Fruit fly (Drosophila melanogaster): ENCODE results near the gene CG15525.
A peak's percentile ranks its signal among the peaks of the same experiment; 100 is the strongest.

The CG15525 gene

DNA sequence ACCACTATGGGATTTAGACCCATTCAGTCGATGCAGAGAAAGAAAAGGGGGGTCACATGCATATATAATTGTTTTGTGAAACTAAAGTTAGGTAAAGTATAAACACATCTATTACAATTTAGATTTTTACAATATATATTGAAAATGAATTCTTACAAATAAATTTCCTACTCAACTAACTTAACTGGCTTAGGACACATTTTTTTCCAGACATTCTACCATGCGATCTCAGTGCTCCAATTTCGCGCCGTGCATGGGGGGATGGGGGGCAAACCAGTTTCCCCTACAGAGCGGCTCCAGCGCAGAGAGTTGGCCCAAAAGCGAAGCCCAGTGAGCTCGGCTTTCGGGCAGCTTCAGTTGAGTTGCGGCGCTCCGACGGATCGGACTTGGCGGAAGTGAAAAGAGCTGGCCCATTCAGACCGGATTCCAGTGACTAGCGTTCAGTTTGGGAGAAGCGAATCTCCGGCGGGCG lies 14.4 kb downstream of the CG15525 start, which contains the start of gene CG7896 (continued):
- TF ChIP-seq disco-r (GFP tag; optimal IDR thresholded peaks at IDR 0.05) = no peak
- TF ChIP-seq gsb-n (tag; optimal IDR thresholded peaks at IDR 0.05) = peak; percentile 12
- TF ChIP-seq CG10209 (GFP tag; optimal IDR thresholded peaks at IDR 0.05) = peak; percentile 64
- peak; percentile 33; the same call in 1 of the 3 replicates for TF ChIP-seq CG2889 (GFP tag; IDR thresholded peaks at IDR 0.05)
- TF ChIP-seq Hey (tag; optimal IDR thresholded peaks at IDR 0.05) = no peak
- TF ChIP-seq gro (GFP tag; optimal IDR thresholded peaks at IDR 0.05) = no peak
- no peak for TF ChIP-seq Lpt (GFP tag; optimal IDR thresholded peaks at IDR 0.05)
- peak; percentile 69 for TF ChIP-seq esg (GFP tag; conservative IDR thresholded peaks at IDR 0.05)
- TF ChIP-seq CG12659 (GFP tag; optimal IDR thresholded peaks at IDR 0.05) = peak; percentile 61
- TF ChIP-seq en (GFP tag; optimal IDR thresholded peaks at IDR 0.05) = no peak
- TF ChIP-seq Opbp (GFP tag; IDR thresholded peaks at IDR 0.05; ENCODE audit: partially characterized antibody) = no peak; the same call in 2 of the 3 replicates
- TF ChIP-seq h (optimal IDR thresholded peaks at IDR 0.05) = no peak
- TF ChIP-seq Ptx1 (GFP tag; IDR thresholded peaks at IDR 0.05) = peak; percentile 88
- TF ChIP-seq lmd (GFP tag; IDR thresholded peaks at IDR 0.05) = peak; percentile 87
- peak; percentile 39 for TF ChIP-seq ewg (GFP tag; optimal IDR thresholded peaks at IDR 0.05)
- TF ChIP-seq wor (GFP tag; IDR thresholded peaks at IDR 0.05) = peak; percentile 75
- TF ChIP-seq sim (GFP tag; IDR thresholded peaks at IDR 0.05) = no peak
- peak; percentile 64 for TF ChIP-seq CG4404 (GFP tag; IDR thresholded peaks at IDR 0.05)
- 0 out of 2 replicates have a peak, but pooled peaks have one; percentile 5 for TF ChIP-seq CG10321 (GFP tag; IDR thresholded peaks at IDR 0.05)
- TF ChIP-seq Asciz (GFP tag; optimal IDR thresholded peaks at IDR 0.05) = peak; percentile 4
- peak; percentile 90 for TF ChIP-seq vvl (GFP tag; IDR thresholded peaks at IDR 0.05)
- TF ChIP-seq CG4820 (GFP tag; optimal IDR thresholded peaks at IDR 0.05) = peak; percentile 52
- TF ChIP-seq CG1024 (GFP tag; IDR thresholded peaks at IDR 0.05) = no peak
- TF ChIP-seq sens (GFP tag) = peak; percentile 72
- TF ChIP-seq CG3407 (GFP tag; optimal IDR thresholded peaks at IDR 0.05) = peak; percentile 37
- TF ChIP-seq stc (GFP tag; IDR thresholded peaks at IDR 0.05) = peak; percentile 80
- peak; percentile 63 for TF ChIP-seq CG1602 (GFP tag; optimal IDR thresholded peaks at IDR 0.05)
- peak; percentile 58 for TF ChIP-seq unpg (GFP tag; optimal IDR thresholded peaks at IDR 0.05)
- TF ChIP-seq ci (GFP tag; IDR thresholded peaks at IDR 0.05) = peak; percentile 58; the same call in 1 of the 3 replicates
- peak; percentile 53 for TF ChIP-seq sug (tag; optimal IDR thresholded peaks at IDR 0.05)
- TF ChIP-seq nom (GFP tag; optimal IDR thresholded peaks at IDR 0.05) = peak; percentile 64
- peak; percentile 82 for TF ChIP-seq CG18262 (tag; optimal IDR thresholded peaks at IDR 0.05)
- 0 out of 3 replicates have a peak, but pooled peaks have one; percentile 30 for TF ChIP-seq Optix (GFP tag; IDR thresholded peaks at IDR 0.05)
- TF ChIP-seq Atf-2 (GFP tag; optimal IDR thresholded peaks at IDR 0.05) = no peak
- TF ChIP-seq Abd-B (GFP tag; optimal IDR thresholded peaks at IDR 0.05) = peak; percentile 54
- TF ChIP-seq CG6791 (GFP tag; IDR thresholded peaks at IDR 0.05; ENCODE audit: partially characterized antibody) = 0 out of 3 replicates have a peak, but pooled peaks have one; percentile 27
- TF ChIP-seq wek (GFP tag; optimal IDR thresholded peaks at IDR 0.05) = no peak
- peak; percentile 22 for TF ChIP-seq Fer2 (tag; optimal IDR thresholded peaks at IDR 0.05)
- TF ChIP-seq CG16863 (GFP tag; optimal IDR thresholded peaks at IDR 0.05) = no peak
- peak; percentile 59 for TF ChIP-seq CG18619 (GFP tag; optimal IDR thresholded peaks at IDR 0.05)
- TF ChIP-seq sens-2 (GFP tag; IDR thresholded peaks at IDR 0.05) = no peak
- peak; percentile 8 for TF ChIP-seq jing (GFP tag; optimal IDR thresholded peaks at IDR 0.05)
- TF ChIP-seq kay (GFP tag; optimal IDR thresholded peaks at IDR 0.05) = no peak
- TF ChIP-seq grau (tag; optimal IDR thresholded peaks at IDR 0.05) = peak; percentile 69
- peak; percentile 67 for TF ChIP-seq CG17612 (GFP tag; IDR thresholded peaks at IDR 0.05)
- TF ChIP-seq dati (GFP tag; IDR thresholded peaks at IDR 0.05) = no peak
- 0 out of 2 replicates have a peak, but pooled peaks have one; percentile 5 for TF ChIP-seq Doc2 (GFP tag; IDR thresholded peaks at IDR 0.05)
- TF ChIP-seq Usf (GFP tag; optimal IDR thresholded peaks at IDR 0.05) = peak; percentile 41
- TF ChIP-seq kni (GFP tag; optimal IDR thresholded peaks at IDR 0.05) = peak; percentile 58
- TF ChIP-seq Dip3 (GFP tag; optimal IDR thresholded peaks at IDR 0.05) = peak; percentile 6
- no peak for TF ChIP-seq CG17802 (tag; optimal IDR thresholded peaks at IDR 0.05)
